Worm (Caenorhabditis elegans) whole organism, L2 larva: ENCODE data around the gene C03H5.4.

ENCODE experiments used
- Y55F3AM.14 ChIP-seq: fragments of 200-800 bp; sonication (Bioruptor generic); optimal IDR thresholded peaks from 2 replicates; lab custom pipeline; 2018; ENCODE audit warnings: mild to moderate bottlenecking, missing genetic modification characterization, missing compliant biosample characterization
- alr-1 ChIP-seq: fragments of 150-350 bp; optimal IDR thresholded peaks from 2 replicates; lab custom pipeline; 2014; ENCODE audit warnings: missing biosample characterization, missing genetic modification characterization
- ama-1 ChIP-seq: fragments of 150-350 bp; optimal IDR thresholded peaks from 2 replicates; lab custom pipeline; 2018; ENCODE audit warnings: inconsistent platforms
- blmp-1 ChIP-seq: sonication (generic microtip); optimal IDR thresholded peaks from 2 replicates; lab custom pipeline; 2017; ENCODE audit warnings: missing genetic modification characterization, mild to moderate bottlenecking, missing compliant biosample characterization, antibody characterized with exemption, moderate library complexity; ENCODE audit not compliant: insufficient read depth
- ceh-16 ChIP-seq: fragments of 150-350 bp; optimal IDR thresholded peaks from 2 replicates; lab custom pipeline; 2014; ENCODE audit warnings: missing biosample characterization, missing genetic modification characterization
- crh-2 ChIP-seq: sonication (generic microtip); optimal IDR thresholded peaks from 2 replicates; lab custom pipeline; 2017; ENCODE audit warnings: missing biosample characterization, missing genetic modification characterization
- dmd-4 ChIP-seq: sonication (generic microtip); optimal IDR thresholded peaks from 2 replicates; lab custom pipeline; 2017; ENCODE audit warnings: missing biosample characterization, missing genetic modification characterization
- egl-27 ChIP-seq: sonication (generic microtip); optimal IDR thresholded peaks from 3 replicates; lab custom pipeline; 2017; ENCODE audit warnings: missing biosample characterization, missing genetic modification reagents, missing genetic modification characterization
- elt-3 ChIP-seq: sonication (generic microtip); optimal IDR thresholded peaks from 2 replicates; lab custom pipeline; 2017; ENCODE audit warnings: missing biosample characterization, missing genetic modification characterization
- fos-1 ChIP-seq: fragments of 150-350 bp; optimal IDR thresholded peaks from 2 replicates; lab custom pipeline; 2014; ENCODE audit warnings: missing biosample characterization, missing genetic modification characterization
- gmeb-1 ChIP-seq: fragments of 150-350 bp; optimal IDR thresholded peaks from 2 replicates; lab custom pipeline; 2014; ENCODE audit warnings: missing biosample characterization, missing genetic modification characterization
- lsy-2 ChIP-seq, 2 experiments: fragments of 150-350 bp in 1 of 2; sonication (generic microtip) in 1 of 2; optimal IDR thresholded peaks; 2 replicates each; lab custom pipeline; 2014 to 2017; ENCODE audit warnings: missing biosample characterization in 2 of 2, missing genetic modification characterization in 2 of 2
- mab-5 ChIP-seq: fragments of 150-350 bp; optimal IDR thresholded peaks from 2 replicates; lab custom pipeline; 2014; ENCODE audit warnings: missing biosample characterization, missing genetic modification characterization
- mbf-1 ChIP-seq: sonication (generic microtip); optimal IDR thresholded peaks from 2 replicates; lab custom pipeline; 2017; ENCODE audit warnings: missing biosample characterization, missing genetic modification characterization
- mdl-1 ChIP-seq, 2 experiments: fragments of 150-350 bp in 1 of 2; sonication (generic microtip) in 1 of 2; optimal IDR thresholded peaks; 2 replicates each; lab custom pipeline; 2017; ENCODE audit warnings: missing biosample characterization in 2 of 2, missing genetic modification characterization in 2 of 2
- nhr-10 ChIP-seq: sonication (generic microtip); optimal IDR thresholded peaks from 2 replicates; lab custom pipeline; 2017; ENCODE audit warnings: missing biosample characterization, missing genetic modification characterization
- nhr-11 ChIP-seq: fragments of 150-350 bp; optimal IDR thresholded peaks from 2 replicates; lab custom pipeline; 2014; ENCODE audit warnings: missing biosample characterization, missing genetic modification characterization
- nhr-129 ChIP-seq: fragments of 150-350 bp; optimal IDR thresholded peaks from 2 replicates; lab custom pipeline; 2014; ENCODE audit warnings: missing biosample characterization, missing genetic modification characterization
- nhr-21 ChIP-seq: fragments of 150-350 bp; optimal IDR thresholded peaks from 2 replicates; lab custom pipeline; 2014; ENCODE audit warnings: missing biosample characterization, missing genetic modification characterization
- nhr-23 ChIP-seq: fragments of 150-350 bp; optimal IDR thresholded peaks from 2 replicates; lab custom pipeline; 2014; ENCODE audit warnings: missing biosample characterization, missing genetic modification reagents, missing genetic modification characterization
- nhr-237 ChIP-seq: fragments of 150-350 bp; optimal IDR thresholded peaks from 2 replicates; lab custom pipeline; 2014; ENCODE audit warnings: missing biosample characterization, missing genetic modification characterization
- nhr-25 ChIP-seq: fragments of 150-350 bp; sonication (generic microtip); optimal IDR thresholded peaks from 3 replicates; lab custom pipeline; 2014; ENCODE audit warnings: missing biosample characterization, missing genetic modification characterization
- nhr-6 ChIP-seq: fragments of 150-350 bp; optimal IDR thresholded peaks from 2 replicates; lab custom pipeline; 2014; ENCODE audit warnings: missing biosample characterization, missing genetic modification characterization
- nhr-77 ChIP-seq: fragments of 150-350 bp; optimal IDR thresholded peaks from 2 replicates; lab custom pipeline; 2014; ENCODE audit warnings: missing biosample characterization, missing genetic modification characterization
- peb-1 ChIP-seq: fragments of 150-350 bp; optimal IDR thresholded peaks from 2 replicates; lab custom pipeline; 2014; ENCODE audit warnings: missing biosample characterization, missing genetic modification characterization
- skn-1 ChIP-seq: sonication (generic microtip); optimal IDR thresholded peaks from 2 replicates; lab custom pipeline; 2017; ENCODE audit warnings: missing biosample characterization, missing genetic modification characterization
- sma-9 ChIP-seq, 2 experiments: fragments of 150-350 bp in 1 of 2; sonication (generic microtip) in 1 of 2; optimal IDR thresholded peaks; 2 replicates each; lab custom pipeline; 2014 to 2016; ENCODE audit warnings: missing genetic modification characterization in 2 of 2, mild to moderate bottlenecking in 1 of 2, missing biosample characterization in 1 of 2, missing compliant biosample characterization in 1 of 2, missing genetic modification reagents in 1 of 2, moderate library complexity in 1 of 2
- unc-55 ChIP-seq: fragments of 150-350 bp; sonication (generic microtip); optimal IDR thresholded peaks from 3 replicates; lab custom pipeline; 2014; ENCODE audit warnings: missing biosample characterization, missing genetic modification reagents, missing genetic modification characterization
- zag-1 ChIP-seq: fragments of 150-350 bp; optimal IDR thresholded peaks from 2 replicates; lab custom pipeline; 2014; ENCODE audit warnings: missing biosample characterization, missing genetic modification characterization
- ztf-1 ChIP-seq: fragments of 200-800 bp; sonication (Bioruptor generic); conservative IDR thresholded peaks from 2 replicates; pipeline ENCODE4 v1.3.6; 2022; ENCODE audit warnings: missing genetic modification characterization, missing compliant biosample characterization

Gene C03H5.4

ce11 chrII:374950-375349 lies at the start of gene C03H5.4:
C03H5.4 (plus strand) TSS chrII:375250.
- TF ChIP-seq nhr-237 (tag; lab: Kevin White, UChicago), result no peak
- TF ChIP-seq blmp-1 (tag; lab: Kevin White, UChicago), result no peak
- TF ChIP-seq alr-1 (tag; lab: Kevin White, UChicago), result no peak
- no peak for TF ChIP-seq mab-5
- no peak for TF ChIP-seq peb-1 (tag; lab: Kevin White, UChicago)

- TF ChIP-seq dmd-4 (tag; lab: Kevin White, UChicago) (no peak), nhr-129 (tag; lab: Kevin White, UChicago) (peak; percentile 34)
Observed at ce11 chrII:325639-326350, 49.3 kb upstream of the C03H5.4 start, which contains the start of gene sgcb-1. sgcb-1 (plus strand) TSS chrII:326300.

- no peak for TF ChIP-seq nhr-25 (tag; lab: Kevin White, UChicago)
- no peak for TF ChIP-seq dmd-4 (tag; lab: Kevin White, UChicago)
- no peak for TF ChIP-seq nhr-6 (tag; lab: Kevin White, UChicago)
- no peak for TF ChIP-seq nhr-77
- TF ChIP-seq fos-1 (tag; lab: Kevin White, UChicago), result no peak
Observed at ce11 chrII:332419-332818, 42.6 kb upstream of the C03H5.4 start, which contains the start of gene cbn-1. cbn-1 (minus strand) TSS chrII:332519.

- TF ChIP-seq nhr-23 (no peak), fos-1 (tag; lab: Kevin White, UChicago) (peak; percentile 18)
Observed at ce11 chrII:333853-334449, 41.1 kb upstream of the C03H5.4 start.

- TF ChIP-seq nhr-25 (tag; lab: Kevin White, UChicago) (no peak), nhr-21 (tag; lab: Kevin White, UChicago) (peak; percentile 23), fos-1 (tag; lab: Kevin White, UChicago) (no peak), gmeb-1 (tag; lab: Kevin White, UChicago) (no peak), nhr-11 (tag; lab: Kevin White, UChicago) (no peak), nhr-23 (no peak)
Observed at ce11 chrII:334828-335227, 40.2 kb upstream of the C03H5.4 start.

ce11 chrII:337233-337832 lies 37.7 kb upstream of the C03H5.4 start, which contains the start of gene cpn-2:
cpn-2 (plus strand) TSS chrII:337782.
- TF ChIP-seq crh-2 (no peak), ceh-16 (no peak), unc-55 (no peak), mdl-1 (tag; optimal IDR thresholded peaks at IDR 0.05; lab: Kevin White, UChicago) (no peak), dmd-4 (tag; lab: Kevin White, UChicago) (no peak), ztf-1 (GFP tag; lab: Robert Waterston, UW) (no peak), zag-1 (tag; lab: Kevin White, UChicago) (no peak), mab-5 (no peak), alr-1 (tag; lab: Kevin White, UChicago) (no peak), skn-1 (no peak), egl-27 (tag; lab: Kevin White, UChicago) (no peak), mbf-1 (tag; lab: Kevin White, UChicago) (no peak), Y55F3AM.14 (GFP tag; lab: Kevin White, UChicago) (no peak), nhr-10 (no peak), lsy-2 (tag; optimal IDR thresholded peaks at IDR 0.05; lab: Kevin White, UChicago) (no peak), ama-1 (lab: Kevin White, UChicago) (no peak), elt-3 (tag; lab: Kevin White, UChicago) (no peak), sma-9 (GFP tag; optimal IDR thresholded peaks at IDR 0.05; lab: Kevin White, UChicago) (no peak), sma-9 (tag; optimal IDR thresholded peaks at IDR 0.05; lab: Kevin White, UChicago) (no peak)
